Worm (Caenorhabditis elegans): ENCODE data around the gene ccep-97.
A peak's percentile ranks its signal among the peaks of the same experiment; 100 is the strongest.

Gene ccep-97

ce11 chrV:4777388-4777986 is 41.0 kb downstream of the ccep-97 start, which contains the start of gene C18G1.1:
TSS of gene C18G1.1 (plus strand) at chrV:4777960.
- TF ChIP-seq egl-5 (tag; optimal IDR thresholded peaks at IDR 0.05) (peak; percentile 37), mdl-1 (tag; optimal IDR thresholded peaks at IDR 0.05) (no peak)

DNA sequence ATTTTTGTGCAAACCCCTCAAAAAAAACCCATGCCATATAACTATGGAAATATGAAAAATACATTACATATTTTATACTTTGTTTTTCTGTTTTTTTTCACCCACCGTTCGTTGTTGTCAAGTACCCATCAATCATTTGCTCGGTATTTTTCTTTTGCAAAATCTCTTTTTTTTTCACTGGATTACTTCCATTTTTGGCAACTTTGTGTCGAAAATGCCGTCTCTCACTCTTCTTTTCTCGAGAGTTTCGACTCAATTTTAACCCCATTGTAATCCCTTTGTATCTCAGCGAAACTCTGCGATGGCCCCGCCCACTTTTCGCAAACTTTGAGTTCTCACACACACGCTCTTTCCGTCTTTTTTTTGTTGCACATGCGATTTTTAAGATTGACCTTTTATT is 43.3 kb downstream of the ccep-97 start:
- TF ChIP-seq tbx-2 (tag; optimal IDR thresholded peaks at IDR 0.05) (no peak), fkh-2 (tag; optimal IDR thresholded peaks at IDR 0.05) (no peak), snpc-4 (tag; optimal IDR thresholded peaks at IDR 0.05) (no peak), R02D3.7 (tag; optimal IDR thresholded peaks at IDR 0.05) (no peak), nfya-1 (tag; optimal IDR thresholded peaks at IDR 0.05; ENCODE audit: insufficient read depth) (peak; percentile 23), lin-39 (tag; optimal IDR thresholded peaks at IDR 0.05) (peak; percentile 38), ama-1 (optimal IDR thresholded peaks at IDR 0.05) (no peak), jun-1 (tag; optimal IDR thresholded peaks at IDR 0.05) (no peak), ztf-4 (tag; optimal IDR thresholded peaks at IDR 0.05) (no peak), nhr-67 (tag; optimal IDR thresholded peaks at IDR 0.05) (no peak), nhr-28 (tag; optimal IDR thresholded peaks at IDR 0.05) (no peak), fos-1 (tag; optimal IDR thresholded peaks at IDR 0.05) (no peak), ZK546.5 (tag; optimal IDR thresholded peaks at IDR 0.05) (no peak)

DNA sequence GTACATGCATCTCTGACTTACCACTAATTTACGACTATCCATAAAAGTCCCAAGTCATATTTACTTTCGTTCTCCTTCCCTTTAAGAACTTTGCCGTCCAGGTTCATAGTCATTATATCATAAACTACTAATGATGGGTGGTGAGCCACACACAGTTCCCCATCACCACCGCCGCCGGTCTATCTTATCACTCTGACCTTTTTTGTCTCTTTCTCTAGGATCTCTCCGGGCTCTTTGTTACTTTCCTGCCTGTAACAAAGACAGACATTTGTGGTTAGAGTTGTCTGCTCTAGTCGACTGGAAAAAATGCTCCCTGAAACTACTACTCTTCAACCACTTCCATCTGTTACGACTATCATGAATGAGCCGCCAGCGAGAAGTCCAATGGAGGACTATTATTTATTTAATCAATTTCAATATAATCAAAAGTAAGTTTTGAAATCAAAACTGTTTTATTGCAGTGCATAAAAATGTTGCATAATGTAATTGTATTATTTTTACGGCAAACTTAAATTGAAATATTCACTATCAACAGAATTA is 48.0 kb downstream of the ccep-97 start, which contains the start of gene elt-7:
Gene elt-7, plus strand, starts transcription at position 263 of the 540 bp plus-strand sequence.
- TF ChIP-seq elt-2 (tag; optimal IDR thresholded peaks at IDR 0.05) (peak; percentile 71), fos-1 (tag; optimal IDR thresholded peaks at IDR 0.05) (no peak), nhr-23 (tag; optimal IDR thresholded peaks at IDR 0.05) (no peak), unc-39 (tag; optimal IDR thresholded peaks at IDR 0.05) (no peak), snpc-4 (tag; optimal IDR thresholded peaks at IDR 0.05) (no peak), pqm-1 (tag; optimal IDR thresholded peaks at IDR 0.05) (peak; percentile 54), ceh-82 (tag; optimal IDR thresholded peaks at IDR 0.05) (no peak), nhr-11 (tag; optimal IDR thresholded peaks at IDR 0.05) (no peak), egl-27 (tag; optimal IDR thresholded peaks at IDR 0.05) (no peak)

ce11 chrV:4769633-4770032 is 48.8 kb downstream of the ccep-97 start, which contains the start of gene C18G1.9:
TSS of gene C18G1.9 (minus strand) at chrV:4769733.
- TF ChIP-seq unc-62 (GFP tag; optimal IDR thresholded peaks at IDR 0.05) = no peak
- no peak for TF ChIP-seq nhr-11 (tag; optimal IDR thresholded peaks at IDR 0.05)
- no peak for TF ChIP-seq ama-1 (optimal IDR thresholded peaks at IDR 0.05)
- TF ChIP-seq pha-4 (tag; optimal IDR thresholded peaks at IDR 0.05) = no peak
- TF ChIP-seq egl-27 (tag; optimal IDR thresholded peaks at IDR 0.05) = no peak
- TF ChIP-seq tbx-2 (tag; optimal IDR thresholded peaks at IDR 0.05) = no peak
- TF ChIP-seq elt-3 (tag; optimal IDR thresholded peaks at IDR 0.05) = no peak
- TF ChIP-seq eor-1 (tag; optimal IDR thresholded peaks at IDR 0.05) = no peak
- TF ChIP-seq ceh-28 (tag; optimal IDR thresholded peaks at IDR 0.05) = no peak
- TF ChIP-seq nhr-43 (tag; optimal IDR thresholded peaks at IDR 0.05; ENCODE audit: poor library complexity, severe bottlenecking) = no peak
- no peak for TF ChIP-seq nhr-77 (tag; optimal IDR thresholded peaks at IDR 0.05)
- TF ChIP-seq nhr-67 (tag; optimal IDR thresholded peaks at IDR 0.05) = no peak
- TF ChIP-seq hmg-11 (tag; optimal IDR thresholded peaks at IDR 0.05) = no peak
- TF ChIP-seq mdl-1 (tag; optimal IDR thresholded peaks at IDR 0.05) = no peak
- TF ChIP-seq fkh-2 (tag; optimal IDR thresholded peaks at IDR 0.05) = no peak

ce11 chrV:4766501-4766900 is 52.0 kb downstream of the ccep-97 start, which contains the start of gene C18G1.8:
TSS of gene C18G1.8 (minus strand) at chrV:4766601.
- TF ChIP-seq mdl-1 (tag; optimal IDR thresholded peaks at IDR 0.05) = no peak
- TF ChIP-seq nhr-237 (tag; optimal IDR thresholded peaks at IDR 0.05) = no peak
- TF ChIP-seq ceh-82 (tag; optimal IDR thresholded peaks at IDR 0.05) = no peak

Measured in whole organism, L3 larva.